Worm (Caenorhabditis elegans) whole organism, L2 larva: Measurements from ENCODE around the gene dhhc-6.

Source experiments
- C34F6.9 ChIP-seq: fragments of 150-350 bp; optimal IDR thresholded peaks from 2 replicates; lab custom pipeline; 2014; ENCODE audit warnings: missing biosample characterization, missing genetic modification characterization
- F13H6.1 ChIP-seq: sonication (generic microtip); optimal IDR thresholded peaks from 2 replicates; lab custom pipeline; 2016; ENCODE audit warnings: missing genetic modification characterization, missing compliant biosample characterization
- R02D3.7 ChIP-seq: fragments of 150-350 bp; optimal IDR thresholded peaks from 2 replicates; lab custom pipeline; 2014; ENCODE audit warnings: missing biosample characterization, missing genetic modification characterization
- Y55F3AM.14 ChIP-seq: fragments of 200-800 bp; sonication (Bioruptor generic); optimal IDR thresholded peaks from 2 replicates; lab custom pipeline; 2018; ENCODE audit warnings: mild to moderate bottlenecking, missing genetic modification characterization, missing compliant biosample characterization
- ZK546.5 ChIP-seq: sonication (generic microtip); optimal IDR thresholded peaks from 2 replicates; lab custom pipeline; 2017; ENCODE audit warnings: missing biosample characterization, missing genetic modification characterization
- alr-1 ChIP-seq: fragments of 150-350 bp; optimal IDR thresholded peaks from 2 replicates; lab custom pipeline; 2014; ENCODE audit warnings: missing biosample characterization, missing genetic modification characterization
- aly-2 ChIP-seq: fragments of 150-350 bp; optimal IDR thresholded peaks from 2 replicates; lab custom pipeline; 2014; ENCODE audit warnings: missing biosample characterization, missing genetic modification characterization
- ama-1 ChIP-seq: fragments of 150-350 bp; optimal IDR thresholded peaks from 2 replicates; lab custom pipeline; 2018; ENCODE audit warnings: inconsistent platforms
- blmp-1 ChIP-seq: sonication (generic microtip); optimal IDR thresholded peaks from 2 replicates; lab custom pipeline; 2017; ENCODE audit warnings: missing genetic modification characterization, mild to moderate bottlenecking, missing compliant biosample characterization, antibody characterized with exemption, moderate library complexity; ENCODE audit not compliant: insufficient read depth
- ceh-16 ChIP-seq: fragments of 150-350 bp; optimal IDR thresholded peaks from 2 replicates; lab custom pipeline; 2014; ENCODE audit warnings: missing biosample characterization, missing genetic modification characterization
- dmd-4 ChIP-seq: sonication (generic microtip); optimal IDR thresholded peaks from 2 replicates; lab custom pipeline; 2017; ENCODE audit warnings: missing biosample characterization, missing genetic modification characterization
- egl-27 ChIP-seq: sonication (generic microtip); optimal IDR thresholded peaks from 3 replicates; lab custom pipeline; 2017; ENCODE audit warnings: missing biosample characterization, missing genetic modification reagents, missing genetic modification characterization
- elt-1 ChIP-seq: fragments of 150-350 bp; optimal IDR thresholded peaks from 2 replicates; lab custom pipeline; 2014; ENCODE audit warnings: missing biosample characterization, missing genetic modification characterization
- fos-1 ChIP-seq: fragments of 150-350 bp; optimal IDR thresholded peaks from 2 replicates; lab custom pipeline; 2014; ENCODE audit warnings: missing biosample characterization, missing genetic modification characterization
- lin-11 ChIP-seq: fragments of 150-350 bp; sonication (generic microtip); optimal IDR thresholded peaks from 2 replicates; lab custom pipeline; 2014; ENCODE audit warnings: missing biosample characterization, missing genetic modification characterization, inconsistent platforms, mixed read lengths
- lin-13 ChIP-seq: fragments of 150-350 bp; optimal IDR thresholded peaks from 2 replicates; lab custom pipeline; 2014; ENCODE audit warnings: missing biosample characterization, missing genetic modification reagents, missing genetic modification characterization
- lin-39 ChIP-seq: fragments of 150-350 bp; optimal IDR thresholded peaks from 2 replicates; lab custom pipeline; 2014; ENCODE audit warnings: missing biosample characterization, missing genetic modification reagents, missing genetic modification characterization
- lsy-2 ChIP-seq, 2 experiments: fragments of 150-350 bp in 1 of 2; sonication (generic microtip) in 1 of 2; optimal IDR thresholded peaks; 2 replicates each; lab custom pipeline; 2014 to 2017; ENCODE audit warnings: missing biosample characterization in 2 of 2, missing genetic modification characterization in 2 of 2
- mab-5 ChIP-seq: fragments of 150-350 bp; optimal IDR thresholded peaks from 2 replicates; lab custom pipeline; 2014; ENCODE audit warnings: missing biosample characterization, missing genetic modification characterization
- mbf-1 ChIP-seq: sonication (generic microtip); optimal IDR thresholded peaks from 2 replicates; lab custom pipeline; 2017; ENCODE audit warnings: missing biosample characterization, missing genetic modification characterization
- mdl-1 ChIP-seq, 2 experiments: fragments of 150-350 bp in 1 of 2; sonication (generic microtip) in 1 of 2; optimal IDR thresholded peaks; 2 replicates each; lab custom pipeline; 2017; ENCODE audit warnings: missing biosample characterization in 2 of 2, missing genetic modification characterization in 2 of 2
- nhr-10 ChIP-seq: sonication (generic microtip); optimal IDR thresholded peaks from 2 replicates; lab custom pipeline; 2017; ENCODE audit warnings: missing biosample characterization, missing genetic modification characterization
- nhr-12 ChIP-seq: fragments of 150-350 bp; optimal IDR thresholded peaks from 2 replicates; lab custom pipeline; 2014; ENCODE audit warnings: missing biosample characterization, missing genetic modification characterization
- nhr-129 ChIP-seq: fragments of 150-350 bp; optimal IDR thresholded peaks from 2 replicates; lab custom pipeline; 2014; ENCODE audit warnings: missing biosample characterization, missing genetic modification characterization
- nhr-21 ChIP-seq: fragments of 150-350 bp; optimal IDR thresholded peaks from 2 replicates; lab custom pipeline; 2014; ENCODE audit warnings: missing biosample characterization, missing genetic modification characterization
- nhr-23 ChIP-seq: fragments of 150-350 bp; optimal IDR thresholded peaks from 2 replicates; lab custom pipeline; 2014; ENCODE audit warnings: missing biosample characterization, missing genetic modification reagents, missing genetic modification characterization
- nhr-237 ChIP-seq: fragments of 150-350 bp; optimal IDR thresholded peaks from 2 replicates; lab custom pipeline; 2014; ENCODE audit warnings: missing biosample characterization, missing genetic modification characterization
- nhr-25 ChIP-seq: fragments of 150-350 bp; sonication (generic microtip); optimal IDR thresholded peaks from 3 replicates; lab custom pipeline; 2014; ENCODE audit warnings: missing biosample characterization, missing genetic modification characterization
- nhr-6 ChIP-seq: fragments of 150-350 bp; optimal IDR thresholded peaks from 2 replicates; lab custom pipeline; 2014; ENCODE audit warnings: missing biosample characterization, missing genetic modification characterization
- peb-1 ChIP-seq: fragments of 150-350 bp; optimal IDR thresholded peaks from 2 replicates; lab custom pipeline; 2014; ENCODE audit warnings: missing biosample characterization, missing genetic modification characterization
- sem-4 ChIP-seq: fragments of 150-350 bp; optimal IDR thresholded peaks from 2 replicates; lab custom pipeline; 2014; ENCODE audit warnings: missing biosample characterization, missing genetic modification reagents, missing genetic modification characterization
- skn-1 ChIP-seq: sonication (generic microtip); optimal IDR thresholded peaks from 2 replicates; lab custom pipeline; 2017; ENCODE audit warnings: missing biosample characterization, missing genetic modification characterization
- sma-9 ChIP-seq, 2 experiments: fragments of 150-350 bp in 1 of 2; sonication (generic microtip) in 1 of 2; optimal IDR thresholded peaks; 2 replicates each; lab custom pipeline; 2014 to 2016; ENCODE audit warnings: missing genetic modification characterization in 2 of 2, mild to moderate bottlenecking in 1 of 2, missing biosample characterization in 1 of 2, missing compliant biosample characterization in 1 of 2, missing genetic modification reagents in 1 of 2, moderate library complexity in 1 of 2
- snpc-4 ChIP-seq: fragments of 150-350 bp; optimal IDR thresholded peaks from 2 replicates; lab custom pipeline; 2014; ENCODE audit warnings: missing biosample characterization, missing genetic modification characterization
- unc-39 ChIP-seq: fragments of 150-350 bp; optimal IDR thresholded peaks from 2 replicates; lab custom pipeline; 2014; ENCODE audit warnings: missing biosample characterization, missing genetic modification characterization
- unc-62 ChIP-seq: fragments of 150-350 bp; optimal IDR thresholded peaks from 2 replicates; lab custom pipeline; 2014; ENCODE audit warnings: missing biosample characterization, missing genetic modification reagents, missing genetic modification characterization
- zag-1 ChIP-seq: fragments of 150-350 bp; optimal IDR thresholded peaks from 2 replicates; lab custom pipeline; 2014; ENCODE audit warnings: missing biosample characterization, missing genetic modification characterization
- ztf-1 ChIP-seq: fragments of 200-800 bp; sonication (Bioruptor generic); conservative IDR thresholded peaks from 2 replicates; pipeline ENCODE4 v1.3.6; 2022; ENCODE audit warnings: missing genetic modification characterization, missing compliant biosample characterization
- ztf-11 ChIP-seq: sonication (generic microtip); optimal IDR thresholded peaks from 2 replicates; lab custom pipeline; 2017; ENCODE audit warnings: missing biosample characterization, missing genetic modification characterization
- ztf-4 ChIP-seq: fragments of 150-350 bp; optimal IDR thresholded peaks from 2 replicates; lab custom pipeline; 2014; ENCODE audit warnings: missing biosample characterization, missing genetic modification characterization

Gene dhhc-6

ce11 chrIV:12110339-12110738, 14.4 kb upstream of the dhhc-6 start, which contains the start of gene col-129:
Gene col-129, minus strand, starts transcription at chrIV:12110439.
- no peak for TF ChIP-seq blmp-1 (tag; lab: Kevin White, UChicago)
- no peak for TF ChIP-seq mab-5 (tag; lab: Kevin White, UChicago)
- no peak for TF ChIP-seq ZK546.5 (tag; lab: Kevin White, UChicago)
- no peak for TF ChIP-seq peb-1 (tag; lab: Kevin White, UChicago)
- TF ChIP-seq dmd-4 (tag; lab: Kevin White, UChicago) = no peak
- TF ChIP-seq ceh-16 (tag; lab: Kevin White, UChicago) = no peak
- no peak for TF ChIP-seq ztf-11
- no peak for TF ChIP-seq Y55F3AM.14 (GFP tag; lab: Kevin White, UChicago)
- no peak for TF ChIP-seq lin-39 (tag; lab: Kevin White, UChicago)
- TF ChIP-seq nhr-6 = no peak
- TF ChIP-seq nhr-237 = no peak
- TF ChIP-seq lin-13 (GFP tag; lab: Kevin White, UChicago) = no peak
- no peak for TF ChIP-seq F13H6.1 (tag; lab: Kevin White, UChicago)
- TF ChIP-seq snpc-4 (tag; lab: Kevin White, UChicago) = no peak
- TF ChIP-seq sem-4 (tag; lab: Kevin White, UChicago) = no peak
- TF ChIP-seq ama-1 (lab: Kevin White, UChicago) = no peak
- no peak for TF ChIP-seq R02D3.7 (tag; lab: Kevin White, UChicago)
- no peak for TF ChIP-seq sma-9 (GFP tag; optimal IDR thresholded peaks at IDR 0.05; lab: Kevin White, UChicago)
- TF ChIP-seq sma-9 (tag; optimal IDR thresholded peaks at IDR 0.05; lab: Kevin White, UChicago) = no peak
- TF ChIP-seq alr-1 (tag; lab: Kevin White, UChicago) = no peak
- no peak for TF ChIP-seq nhr-129 (tag; lab: Kevin White, UChicago)

- TF ChIP-seq mab-5 (tag; lab: Kevin White, UChicago) (no peak), fos-1 (tag; lab: Kevin White, UChicago) (no peak), egl-27 (no peak), C34F6.9 (no peak), nhr-25 (tag; lab: Kevin White, UChicago) (no peak), nhr-23 (no peak), unc-39 (tag; lab: Kevin White, UChicago) (no peak), ama-1 (lab: Kevin White, UChicago) (no peak), lin-39 (tag; lab: Kevin White, UChicago) (no peak), lsy-2 (tag; optimal IDR thresholded peaks at IDR 0.05; lab: Kevin White, UChicago) (no peak), nhr-10 (tag; lab: Kevin White, UChicago) (no peak), sem-4 (tag; lab: Kevin White, UChicago) (no peak), zag-1 (tag; lab: Kevin White, UChicago) (no peak), ztf-11 (no peak), ZK546.5 (tag; lab: Kevin White, UChicago) (no peak), lin-13 (GFP tag; lab: Kevin White, UChicago) (no peak), ztf-1 (GFP tag; lab: Robert Waterston, UW) (no peak)
Measured at ce11 chrIV:12111477-12111876, 13.3 kb upstream of the dhhc-6 start, which contains the start of gene dlc-2. Gene dlc-2, minus strand, starts transcription at chrIV:12111577.

ce11 chrIV:12113056-12113455, 11.7 kb upstream of the dhhc-6 start:
- TF ChIP-seq unc-62 (GFP tag; lab: Kevin White, UChicago) (no peak), blmp-1 (tag; lab: Kevin White, UChicago) (no peak), aly-2 (tag; lab: Kevin White, UChicago) (no peak), lin-11 (tag; lab: Kevin White, UChicago) (no peak), nhr-12 (no peak), R02D3.7 (tag; lab: Kevin White, UChicago) (no peak), nhr-129 (tag; lab: Kevin White, UChicago) (peak; percentile 94), lsy-2 (tag; optimal IDR thresholded peaks at IDR 0.05; lab: Kevin White, UChicago) (peak in 1 of 2 experiments; percentile 23), skn-1 (tag; lab: Kevin White, UChicago) (no peak), nhr-237 (no peak), lin-13 (GFP tag; lab: Kevin White, UChicago) (no peak), C34F6.9 (peak; percentile 35), sma-9 (GFP tag; optimal IDR thresholded peaks at IDR 0.05; lab: Kevin White, UChicago) (no peak), sma-9 (tag; optimal IDR thresholded peaks at IDR 0.05; lab: Kevin White, UChicago) (no peak), F13H6.1 (tag; lab: Kevin White, UChicago) (peak; percentile 63), elt-1 (tag; lab: Kevin White, UChicago) (no peak)

ce11 chrIV:12114498-12114897, 10.3 kb upstream of the dhhc-6 start:
- TF ChIP-seq lin-11 (tag; lab: Kevin White, UChicago) (no peak), egl-27 (no peak), Y55F3AM.14 (GFP tag; lab: Kevin White, UChicago) (no peak), ama-1 (lab: Kevin White, UChicago) (no peak), nhr-129 (tag; lab: Kevin White, UChicago) (peak; percentile 82), C34F6.9 (peak; percentile 39), nhr-21 (no peak), ztf-4 (tag; lab: Kevin White, UChicago) (no peak), nhr-12 (no peak), lsy-2 (tag; optimal IDR thresholded peaks at IDR 0.05; lab: Kevin White, UChicago) (peak in 1 of 2 experiments; percentile 14), mdl-1 (tag; optimal IDR thresholded peaks at IDR 0.05; lab: Kevin White, UChicago) (peak in 1 of 2 experiments; percentile 23), ZK546.5 (tag; lab: Kevin White, UChicago) (no peak), sem-4 (tag; lab: Kevin White, UChicago) (peak; percentile 60), skn-1 (tag; lab: Kevin White, UChicago) (no peak), mbf-1 (tag; lab: Kevin White, UChicago) (no peak)
